Worm (Caenorhabditis elegans): ENCODE data around the gene nhr-90.

nhr-90 gene

DNA sequence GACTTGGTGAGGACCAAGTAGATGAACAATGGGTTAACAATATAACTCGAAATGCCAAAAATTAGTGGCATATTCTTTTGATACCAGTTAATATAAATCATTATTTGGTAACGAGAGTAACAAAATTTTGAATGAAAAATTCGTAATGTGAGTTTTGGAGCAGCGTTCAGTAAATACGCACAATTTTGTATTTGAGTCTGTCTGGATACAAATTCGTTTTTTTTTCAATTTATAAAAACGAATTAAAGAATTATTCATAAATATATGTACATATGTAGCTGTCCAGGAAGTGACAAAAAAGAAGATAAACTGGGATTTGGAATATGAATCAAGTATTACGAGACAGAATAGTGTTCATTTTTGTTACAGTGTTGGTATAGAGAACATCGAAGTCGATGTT, 42.6 kb downstream of the nhr-90 start, which contains the start of gene srj-5:
Gene srj-5 (minus strand): TSS at position 101 of the 400 bp plus-strand sequence.
- TF ChIP-seq sem-2 (GFP tag; optimal IDR thresholded peaks at IDR 0.05) (no peak), ceh-43 (GFP tag; optimal IDR thresholded peaks at IDR 0.05) (no peak), blmp-1 (tag; optimal IDR thresholded peaks at IDR 0.05) (no peak), snpc-4 (tag; optimal IDR thresholded peaks at IDR 0.05) (no peak), cnd-1 (tag; optimal IDR thresholded peaks at IDR 0.05) (no peak), M03D4.4 (tag; optimal IDR thresholded peaks at IDR 0.05) (no peak), unc-62 (GFP tag; optimal IDR thresholded peaks at IDR 0.05) (no peak), nhr-2 (tag; optimal IDR thresholded peaks at IDR 0.05) (no peak), nhr-76 (tag; optimal IDR thresholded peaks at IDR 0.05) (no peak), zip-8 (tag; optimal IDR thresholded peaks at IDR 0.05) (no peak), elt-3 (tag; optimal IDR thresholded peaks at IDR 0.05) (no peak), elt-1 (tag; optimal IDR thresholded peaks at IDR 0.05; ENCODE audit: borderline replicate concordance, insufficient read depth) (no peak), lin-13 (tag; optimal IDR thresholded peaks at IDR 0.05) (no peak), drap-1 (GFP tag; optimal IDR thresholded peaks at IDR 0.05) (no peak), ztf-11 (tag; optimal IDR thresholded peaks at IDR 0.05) (no peak), nhr-12 (tag; optimal IDR thresholded peaks at IDR 0.05) (no peak), sptf-1 (tag; optimal IDR thresholded peaks at IDR 0.05) (no peak), nhr-237 (tag; optimal IDR thresholded peaks at IDR 0.05) (no peak), ceh-83 (GFP tag; optimal IDR thresholded peaks at IDR 0.05) (no peak)

DNA sequence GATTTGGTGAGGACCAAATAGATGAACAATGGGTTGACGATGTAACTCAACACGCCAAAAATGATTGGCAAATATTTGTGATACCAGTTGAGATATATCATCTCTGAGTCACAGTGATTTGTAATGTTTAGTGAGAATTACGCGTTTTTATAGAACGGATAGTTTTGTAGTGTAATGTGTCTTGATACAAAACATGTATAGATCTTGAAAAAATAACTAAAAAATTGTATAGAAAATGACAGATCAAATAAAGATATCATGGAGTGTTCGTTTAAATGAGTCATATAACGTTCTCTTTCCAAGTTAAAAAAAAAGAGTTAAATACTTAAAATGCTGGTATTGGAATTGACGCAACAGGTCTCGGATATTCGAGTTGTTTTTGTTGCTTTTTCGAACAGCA, 44.1 kb downstream of the nhr-90 start, which contains the start of gene srj-6:
Gene srj-6 (minus strand): TSS at position 101 of the 400 bp plus-strand sequence.
- TF ChIP-seq mab-5 (tag; optimal IDR thresholded peaks at IDR 0.05) (no peak), ham-2 (GFP tag; optimal IDR thresholded peaks at IDR 0.05) (no peak), snpc-4 (tag; optimal IDR thresholded peaks at IDR 0.05) (no peak), cnd-1 (tag; optimal IDR thresholded peaks at IDR 0.05) (no peak), M03D4.4 (tag; optimal IDR thresholded peaks at IDR 0.05) (no peak)

DNA sequence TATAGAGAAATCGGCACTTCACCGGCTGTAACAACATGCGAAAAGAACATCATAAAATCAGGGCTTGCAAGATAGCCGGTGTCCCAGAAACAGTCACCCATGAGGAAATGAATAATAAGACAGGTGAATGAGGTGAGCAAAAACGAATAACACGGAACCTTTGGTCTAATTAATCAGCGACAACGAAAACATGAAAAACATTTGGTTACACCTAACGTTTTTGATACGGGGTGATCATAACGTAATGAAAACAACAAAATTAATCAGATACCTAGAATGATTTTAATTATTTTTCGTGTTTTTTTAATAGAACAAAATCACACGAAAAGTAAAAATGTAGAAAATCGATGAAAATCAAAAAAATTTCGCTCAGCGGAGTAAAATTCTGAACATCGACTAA, 45.5 kb downstream of the nhr-90 start, which contains the start of gene srh-245:
Gene srh-245 (minus strand): TSS at position 101 of the 400 bp plus-strand sequence.
- TF ChIP-seq elt-1 (tag; optimal IDR thresholded peaks at IDR 0.05; ENCODE audit: borderline replicate concordance, insufficient read depth), result no peak
- no peak for TF ChIP-seq nhr-76 (tag; optimal IDR thresholded peaks at IDR 0.05)
- TF ChIP-seq lsy-2 (tag; optimal IDR thresholded peaks at IDR 0.05), result no peak
- TF ChIP-seq nhr-28 (tag; optimal IDR thresholded peaks at IDR 0.05), result no peak
- no peak for TF ChIP-seq ces-1 (GFP tag; optimal IDR thresholded peaks at IDR 0.05)
- no peak for TF ChIP-seq lin-13 (tag; optimal IDR thresholded peaks at IDR 0.05)
- no peak for TF ChIP-seq elt-3 (tag; optimal IDR thresholded peaks at IDR 0.05)

DNA sequence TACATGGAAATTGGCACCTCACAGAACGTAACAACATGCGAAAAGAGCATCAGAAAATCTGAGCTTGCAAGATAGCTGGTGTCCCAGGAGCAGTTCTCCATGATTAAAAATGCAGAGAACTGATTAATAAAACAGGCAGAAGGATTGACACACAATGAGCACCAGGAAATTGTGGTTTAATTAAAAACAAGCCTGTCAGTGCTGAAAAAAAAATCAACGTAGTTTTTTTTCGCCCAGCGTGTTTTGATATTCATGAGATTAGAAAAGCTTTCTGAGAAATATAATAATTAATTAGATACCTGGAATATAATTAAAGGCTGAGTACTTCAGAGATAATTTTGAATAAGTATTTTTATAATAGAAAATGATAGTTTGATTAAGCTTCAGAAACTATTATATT, 47.4 kb downstream of the nhr-90 start, which contains the start of gene srh-246:
Gene srh-246 (minus strand): TSS at position 101 of the 400 bp plus-strand sequence.
- TF ChIP-seq cnd-1 (tag; optimal IDR thresholded peaks at IDR 0.05) (no peak), sptf-1 (tag; optimal IDR thresholded peaks at IDR 0.05) (no peak), elt-3 (tag; optimal IDR thresholded peaks at IDR 0.05) (no peak), drap-1 (GFP tag; optimal IDR thresholded peaks at IDR 0.05) (no peak), flh-1 (GFP tag; optimal IDR thresholded peaks at IDR 0.05) (no peak), nhr-237 (tag; optimal IDR thresholded peaks at IDR 0.05) (no peak), nhr-28 (tag; optimal IDR thresholded peaks at IDR 0.05) (no peak), ham-2 (GFP tag; optimal IDR thresholded peaks at IDR 0.05) (no peak), unc-62 (GFP tag; optimal IDR thresholded peaks at IDR 0.05) (no peak)

DNA sequence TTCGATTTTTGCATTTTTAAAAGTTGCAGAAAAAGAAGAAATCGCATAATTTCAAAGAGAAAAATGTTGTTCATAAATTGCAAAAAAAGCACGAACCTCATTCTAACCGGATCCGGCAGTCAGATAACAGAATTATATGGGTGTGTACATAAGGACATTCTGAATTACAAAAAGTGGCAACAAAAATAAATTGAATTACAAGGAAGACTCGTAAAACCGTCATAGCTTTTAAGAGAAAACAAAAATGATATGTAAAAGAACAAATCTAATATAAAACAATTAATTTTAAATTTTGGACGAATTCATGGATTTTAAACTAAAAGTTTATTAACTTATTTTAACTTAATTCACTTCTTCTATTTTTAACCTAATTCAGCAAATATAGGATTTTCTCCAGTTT, 49.9 kb downstream of the nhr-90 start, which contains the start of gene F31F4.17:
Gene F31F4.17 (minus strand): TSS at position 101 of the 400 bp plus-strand sequence.
- no peak for TF ChIP-seq zip-8 (tag; optimal IDR thresholded peaks at IDR 0.05)
- TF ChIP-seq ces-1 (GFP tag; optimal IDR thresholded peaks at IDR 0.05), result no peak
- TF ChIP-seq lin-32 (GFP tag; optimal IDR thresholded peaks at IDR 0.05), result no peak
- TF ChIP-seq hlh-1 (tag; optimal IDR thresholded peaks at IDR 0.05), result no peak
- TF ChIP-seq elt-1 (tag; optimal IDR thresholded peaks at IDR 0.05; ENCODE audit: borderline replicate concordance, insufficient read depth), result no peak
- no peak for TF ChIP-seq elt-3 (tag; optimal IDR thresholded peaks at IDR 0.05)
- TF ChIP-seq ceh-43 (GFP tag; optimal IDR thresholded peaks at IDR 0.05), result no peak
- no peak for TF ChIP-seq snpc-4 (tag; optimal IDR thresholded peaks at IDR 0.05)
- TF ChIP-seq sptf-1 (tag; optimal IDR thresholded peaks at IDR 0.05), result no peak
- TF ChIP-seq nhr-28 (tag; optimal IDR thresholded peaks at IDR 0.05), result no peak
- TF ChIP-seq pha-4 (tag; optimal IDR thresholded peaks at IDR 0.05), result no peak
- no peak for TF ChIP-seq unc-120 (tag; optimal IDR thresholded peaks at IDR 0.05; ENCODE audit: poor library complexity, severe bottlenecking)
- TF ChIP-seq mls-2 (tag; optimal IDR thresholded peaks at IDR 0.05), result no peak
- no peak for TF ChIP-seq ceh-39 (tag; optimal IDR thresholded peaks at IDR 0.05)
- TF ChIP-seq mep-1 (tag; optimal IDR thresholded peaks at IDR 0.05), result no peak
- no peak for TF ChIP-seq nhr-237 (tag; optimal IDR thresholded peaks at IDR 0.05)
- TF ChIP-seq nhr-76 (tag; optimal IDR thresholded peaks at IDR 0.05), result no peak

Data from whole organism, mixed stage, embryonic.